Worm (Caenorhabditis elegans) whole organism, young adult: ENCODE measurements around the gene tbx-9.

Experiments used
- B0336.3 ChIP-seq: fragments of 200-800 bp; sonication (Bioruptor generic); IDR thresholded peaks from 2 replicates; pipeline ENCODE4 v1.3.6; 2022; ENCODE audit warnings: missing genetic modification characterization, missing compliant biosample characterization
- D2030.7 ChIP-seq: fragments of 200-800 bp; sonication (Bioruptor generic); IDR thresholded peaks from 2 replicates; pipeline ENCODE4 v1.3.6; 2022; ENCODE audit warnings: missing genetic modification reagents, missing genetic modification characterization, missing compliant biosample characterization
- F10E7.11 ChIP-seq: sonication (generic microtip); optimal IDR thresholded peaks from 2 replicates; lab custom pipeline; 2017; ENCODE audit warnings: mild to moderate bottlenecking, missing genetic modification characterization, moderate library complexity, missing compliant biosample characterization
- F23B12.7 ChIP-seq: sonication (generic microtip); optimal IDR thresholded peaks from 2 replicates; lab custom pipeline; 2017; ENCODE audit warnings: missing genetic modification characterization, mild to moderate bottlenecking, missing compliant biosample characterization, antibody characterized with exemption, moderate library complexity; ENCODE audit not compliant: insufficient read depth
- F33H1.4 ChIP-seq: fragments of 200-800 bp; sonication (Bioruptor generic); IDR thresholded peaks from 2 replicates; pipeline ENCODE4 v1.3.6; 2022; ENCODE audit warnings: missing genetic modification reagents, missing genetic modification characterization, missing compliant biosample characterization
- F37B4.10 ChIP-seq: fragments of 200-800 bp; sonication (Bioruptor generic); IDR thresholded peaks from 2 replicates; pipeline ENCODE4 v1.3.6; 2022; ENCODE audit warnings: missing genetic modification characterization, missing compliant biosample characterization
- F49E8.2 ChIP-seq: sonication (generic microtip); optimal IDR thresholded peaks from 3 replicates; lab custom pipeline; 2017; ENCODE audit warnings: missing genetic modification characterization, mild to moderate bottlenecking, missing compliant biosample characterization, antibody characterized with exemption, moderate library complexity; ENCODE audit not compliant: insufficient read depth
- Y53G8AR.9 ChIP-seq: fragments of 200-800 bp; sonication (Bioruptor generic); conservative IDR thresholded peaks from 2 replicates; pipeline ENCODE4 v1.3.6; 2022; ENCODE audit warnings: missing genetic modification reagents, missing genetic modification characterization, missing compliant biosample characterization
- Y79H2A.3 ChIP-seq: fragments of 200-800 bp; sonication (Bioruptor generic); conservative IDR thresholded peaks from 2 replicates; pipeline ENCODE4 v1.3.6; 2022; ENCODE audit warnings: missing genetic modification reagents, missing genetic modification characterization, missing compliant biosample characterization
- ZK185.1 ChIP-seq: sonication (generic microtip); optimal IDR thresholded peaks from 2 replicates; lab custom pipeline; 2016; ENCODE audit warnings: mild to moderate bottlenecking, missing genetic modification characterization, missing compliant biosample characterization; ENCODE audit not compliant: poor library complexity, severe bottlenecking
- aptf-2 ChIP-seq: fragments of 200-800 bp; sonication (Bioruptor generic); conservative IDR thresholded peaks from 2 replicates; pipeline ENCODE4 v1.3.6; 2022; ENCODE audit warnings: missing genetic modification reagents, missing genetic modification characterization, missing compliant biosample characterization
- ceh-27 ChIP-seq: fragments of 200-800 bp; sonication (Bioruptor generic); optimal IDR thresholded peaks from 2 replicates; lab custom pipeline; 2018; ENCODE audit warnings: mild to moderate bottlenecking, missing genetic modification characterization, moderate library complexity, missing compliant biosample characterization
- ceh-91 ChIP-seq: fragments of 200-800 bp; sonication (Bioruptor generic); IDR thresholded peaks from 2 replicates; pipeline ENCODE4 v1.3.6; 2022; ENCODE audit warnings: missing genetic modification reagents, missing genetic modification characterization, missing compliant biosample characterization
- chd-7 ChIP-seq: sonication (generic microtip); optimal IDR thresholded peaks from 2 replicates; lab custom pipeline; 2016; ENCODE audit warnings: mild to moderate bottlenecking, missing genetic modification characterization, moderate library complexity, missing compliant biosample characterization
- dox-1 ChIP-seq: fragments of 200-800 bp; sonication (Bioruptor generic); IDR thresholded peaks from 2 replicates; pipeline ENCODE4 v1.3.6; 2022; ENCODE audit warnings: missing genetic modification reagents, missing genetic modification characterization, missing compliant biosample characterization
- dpl-1 ChIP-seq: fragments of 150-350 bp; optimal IDR thresholded peaks from 2 replicates; lab custom pipeline; 2014; ENCODE audit warnings: missing biosample characterization, missing genetic modification reagents, missing genetic modification characterization
- efl-1 ChIP-seq: fragments of 150-350 bp; optimal IDR thresholded peaks from 2 replicates; lab custom pipeline; 2014; ENCODE audit warnings: missing biosample characterization, missing genetic modification reagents, missing genetic modification characterization
- egrh-3 ChIP-seq: fragments of 200-800 bp; sonication (Bioruptor generic); IDR thresholded peaks from 2 replicates; pipeline ENCODE4 v1.3.6; 2022; ENCODE audit warnings: missing genetic modification reagents, missing genetic modification characterization, missing compliant biosample characterization
- gei-17 ChIP-seq: fragments of 200-800 bp; sonication (Bioruptor generic); optimal IDR thresholded peaks from 2 replicates; lab custom pipeline; 2018; ENCODE audit warnings: mild to moderate bottlenecking, missing genetic modification characterization, missing compliant biosample characterization
- him-1 ChIP-seq: sonication (generic microtip); optimal IDR thresholded peaks from 2 replicates; lab custom pipeline; 2016; ENCODE audit warnings: missing genotype, missing genetic modification reagents, missing genetic modification characterization, missing compliant biosample characterization
- hlh-12 ChIP-seq: sonication (generic microtip); optimal IDR thresholded peaks from 2 replicates; lab custom pipeline; 2016; ENCODE audit warnings: missing genetic modification characterization, missing compliant biosample characterization
- hlh-26 ChIP-seq: fragments of 200-800 bp; sonication (Bioruptor generic); conservative IDR thresholded peaks from 2 replicates; pipeline ENCODE4 v1.3.6; 2022; ENCODE audit warnings: missing genetic modification reagents, missing genetic modification characterization, missing compliant biosample characterization
- hmg-1.2 ChIP-seq: fragments of 200-800 bp; sonication (Bioruptor generic); IDR thresholded peaks from 2 replicates; pipeline ENCODE4 v1.3.6; 2022; ENCODE audit warnings: missing genetic modification reagents, missing genetic modification characterization, missing compliant biosample characterization
- hmg-20 ChIP-seq: fragments of 200-800 bp; sonication (Bioruptor generic); IDR thresholded peaks from 2 replicates; pipeline ENCODE4 v1.3.6; 2022; ENCODE audit warnings: missing genetic modification reagents, missing genetic modification characterization, missing compliant biosample characterization
- hsf-1 ChIP-seq: fragments of 200-800 bp; sonication (Bioruptor generic); IDR thresholded peaks from 2 replicates; pipeline ENCODE4 v1.3.6; 2022; ENCODE audit warnings: missing genetic modification reagents, missing genetic modification characterization, missing compliant biosample characterization
- lin-35 ChIP-seq, 3 experiments: fragments of 150-350 bp in 2 of 3; sonication (generic microtip) in 1 of 3; optimal IDR thresholded peaks; 2 replicates each; lab custom pipeline; 2014 to 2018; ENCODE audit warnings: missing biosample characterization in 3 of 3, missing genetic modification characterization in 3 of 3, missing genetic modification reagents in 3 of 3
- lin-40 ChIP-seq: sonication (generic microtip); optimal IDR thresholded peaks from 2 replicates; lab custom pipeline; 2016; ENCODE audit warnings: missing genetic modification characterization, mild to moderate bottlenecking, missing compliant biosample characterization, missing genotype, missing genetic modification reagents
- lin-54 ChIP-seq: fragments of 200-800 bp; sonication (Bioruptor generic); optimal IDR thresholded peaks from 2 replicates; lab custom pipeline; 2018; ENCODE audit warnings: mild to moderate bottlenecking, missing genetic modification characterization, missing compliant biosample characterization
- lir-1 ChIP-seq: fragments of 200-800 bp; sonication (Bioruptor generic); conservative IDR thresholded peaks from 2 replicates; pipeline ENCODE4 v1.3.6; 2022; ENCODE audit warnings: missing genetic modification reagents, missing genetic modification characterization, missing compliant biosample characterization
- madf-10 ChIP-seq: sonication (generic microtip); optimal IDR thresholded peaks from 2 replicates; lab custom pipeline; 2016; ENCODE audit warnings: mild to moderate bottlenecking, missing genetic modification characterization, missing compliant biosample characterization
- madf-3 ChIP-seq: fragments of 200-800 bp; sonication (Bioruptor generic); IDR thresholded peaks from 2 replicates; pipeline ENCODE4 v1.3.6; 2022; ENCODE audit warnings: missing genetic modification reagents, missing genetic modification characterization, missing compliant biosample characterization
- madf-6 ChIP-seq: fragments of 200-800 bp; sonication (Bioruptor generic); IDR thresholded peaks from 2 replicates; pipeline ENCODE4 v1.3.6; 2022; ENCODE audit warnings: missing genetic modification reagents, missing genetic modification characterization, missing compliant biosample characterization
- madf-8 ChIP-seq: fragments of 200-800 bp; sonication (Bioruptor generic); conservative IDR thresholded peaks from 2 replicates; pipeline ENCODE4 v1.3.6; 2022; ENCODE audit warnings: missing genetic modification reagents, missing genetic modification characterization, missing compliant biosample characterization
- mxl-1 ChIP-seq: sonication (generic microtip); optimal IDR thresholded peaks from 2 replicates; lab custom pipeline; 2016; ENCODE audit warnings: missing genetic modification characterization, missing compliant biosample characterization
- nhr-27 ChIP-seq: fragments of 200-800 bp; sonication (Bioruptor generic); optimal IDR thresholded peaks from 2 replicates; lab custom pipeline; 2018; ENCODE audit warnings: mild to moderate bottlenecking, missing genetic modification characterization, moderate library complexity, missing compliant biosample characterization
- nhr-80 ChIP-seq: sonication (generic microtip); optimal IDR thresholded peaks from 2 replicates; lab custom pipeline; 2016; ENCODE audit warnings: missing genetic modification characterization, missing compliant biosample characterization
- pbrm-1 ChIP-seq: fragments of 200-800 bp; sonication (Bioruptor generic); IDR thresholded peaks from 2 replicates; pipeline ENCODE4 v1.3.6; 2022; ENCODE audit warnings: missing genetic modification reagents, missing genetic modification characterization, missing compliant biosample characterization
- repo-1 ChIP-seq: sonication (generic microtip); optimal IDR thresholded peaks from 2 replicates; lab custom pipeline; 2017; ENCODE audit warnings: mild to moderate bottlenecking, missing genetic modification characterization, missing compliant biosample characterization
- snpc-1.1 ChIP-seq: sonication (generic microtip); optimal IDR thresholded peaks from 2 replicates; lab custom pipeline; 2017; ENCODE audit warnings: missing genetic modification characterization, mild to moderate bottlenecking, missing compliant biosample characterization, antibody characterized with exemption, moderate library complexity, missing genotype, missing genetic modification reagents; ENCODE audit not compliant: insufficient read depth
- snpc-4 ChIP-seq, 5 experiments: fragments of 150-350 bp in 1 of 5; sonication (generic microtip) in 4 of 5; optimal IDR thresholded peaks; 2 replicates each; lab custom pipeline; 2014 to 2018; ENCODE audit warnings: missing genetic modification characterization in 5 of 5, missing biosample characterization in 3 of 5, antibody characterized with exemption in 2 of 5, mild to moderate bottlenecking in 2 of 5, missing compliant biosample characterization in 2 of 5, missing genotype in 2 of 5, moderate library complexity in 2 of 5, missing genetic modification reagents in 1 of 5
- tbp1 ChIP-seq: fragments of 200-800 bp; sonication (Bioruptor generic); optimal IDR thresholded peaks from 2 replicates; lab custom pipeline; 2018; ENCODE audit warnings: mild to moderate bottlenecking, missing genetic modification characterization, missing compliant biosample characterization
- tbx-9 ChIP-seq: sonication (generic microtip); optimal IDR thresholded peaks from 2 replicates; lab custom pipeline; 2016; ENCODE audit warnings: borderline replicate concordance, missing genetic modification characterization, inconsistent platforms, missing compliant biosample characterization
- tlf-1 ChIP-seq: fragments of 200-800 bp; sonication (Bioruptor generic); optimal IDR thresholded peaks from 2 replicates; lab custom pipeline; 2018; ENCODE audit warnings: mild to moderate bottlenecking, missing genetic modification characterization, missing compliant biosample characterization
- unc-62 ChIP-seq: fragments of 150-350 bp; optimal IDR thresholded peaks from 2 replicates; lab custom pipeline; 2014; ENCODE audit warnings: missing biosample characterization, missing genetic modification reagents, missing genetic modification characterization
- xnd-1 ChIP-seq: sonication (generic microtip); optimal IDR thresholded peaks from 2 replicates; lab custom pipeline; 2016; ENCODE audit warnings: missing genotype, missing genetic modification reagents, missing genetic modification characterization, missing compliant biosample characterization
- zfh-2 ChIP-seq: fragments of 200-800 bp; sonication (Bioruptor generic); conservative IDR thresholded peaks from 2 replicates; pipeline ENCODE4 v1.3.6; 2022; ENCODE audit warnings: missing genetic modification reagents, missing genetic modification characterization, missing compliant biosample characterization
- ztf-26 ChIP-seq: sonication (generic microtip); optimal IDR thresholded peaks from 2 replicates; lab custom pipeline; 2017; ENCODE audit warnings: missing genetic modification characterization, missing compliant biosample characterization

tbx-9 gene

ce11 chrIII:10333961-10334542, 7.6 kb downstream of the tbx-9 start, which contains the start of the genes jmjd-4 and mev-1 (continued):
- TF ChIP-seq madf-8 (GFP tag; lab: Robert Waterston, UW) (peak; percentile 77), ztf-26 (tag; lab: Kevin White, UChicago) (peak; percentile 85), lin-35 (GFP tag; optimal IDR thresholded peaks at IDR 0.05; lab: Kevin White, UChicago) (peak in 1 of 3 experiments; percentile 87), ceh-91 (GFP tag; lab: Robert Waterston, UW) (peak; percentile 53), F33H1.4 (GFP tag; lab: Robert Waterston, UW) (peak; percentile 76), lir-1 (GFP tag; lab: Robert Waterston, UW) (peak; percentile 63; the same call in 1 of the 2 replicates), madf-10 (tag; lab: Kevin White, UChicago) (peak; percentile 3), repo-1 (tag; lab: Kevin White, UChicago) (peak; percentile 77), F37B4.10 (GFP tag; lab: Robert Waterston, UW) (0 out of 2 replicates have a peak, but pooled peaks have one; percentile 8), hlh-12 (no peak), hsf-1 (peak; percentile 67), mxl-1 (tag; lab: Kevin White, UChicago) (no peak), unc-62 (GFP tag; lab: Kevin White, UChicago) (no peak), snpc-4 (GFP tag; optimal IDR thresholded peaks at IDR 0.05; lab: Kevin White, UChicago) (peak; percentile 68), snpc-4 (tag; optimal IDR thresholded peaks at IDR 0.05; lab: Kevin White, UChicago) (peak in 3 of 4 experiments; percentile 61 to 72 (median 65)), xnd-1 (peak; percentile 76), tlf-1 (peak; percentile 82), dox-1 (peak; percentile 94), madf-6 (GFP tag; lab: Robert Waterston, UW) (peak; percentile 87), lin-54 (GFP tag; lab: Kevin White, UChicago) (peak; percentile 92), zfh-2 (GFP tag; lab: Robert Waterston, UW) (peak; percentile 84), hmg-1.2 (GFP tag; lab: Robert Waterston, UW) (peak; percentile 67), ceh-27 (GFP tag; lab: Kevin White, UChicago) (peak; percentile 61), efl-1 (GFP tag; lab: Kevin White, UChicago) (peak; percentile 51), dpl-1 (GFP tag; lab: Kevin White, UChicago) (peak; percentile 71), him-1 (no peak), snpc-1.1 (tag; lab: Kevin White, UChicago) (no peak), Y53G8AR.9 (GFP tag; lab: Robert Waterston, UW) (peak; percentile 91), egrh-3 (GFP tag; lab: Robert Waterston, UW) (no peak), tbx-9 (tag; lab: Kevin White, UChicago) (no peak), B0336.3 (GFP tag; lab: Robert Waterston, UW) (peak; percentile 94), ZK185.1 (peak; percentile 51), aptf-2 (GFP tag; lab: Robert Waterston, UW) (no peak), F10E7.11 (no peak), Y79H2A.3 (GFP tag; lab: Robert Waterston, UW) (no peak), D2030.7 (GFP tag; lab: Robert Waterston, UW) (peak; percentile 38), madf-3 (GFP tag; lab: Robert Waterston, UW) (peak; percentile 80), tbp1 (GFP tag; lab: Kevin White, UChicago) (peak; percentile 66), hlh-26 (GFP tag; lab: Robert Waterston, UW) (no peak), chd-7 (tag; lab: Kevin White, UChicago) (peak; percentile 0), gei-17 (GFP tag; lab: Kevin White, UChicago) (peak; percentile 53), nhr-27 (tag; lab: Kevin White, UChicago) (no peak), nhr-80 (tag; lab: Kevin White, UChicago) (peak; percentile 84), pbrm-1 (GFP tag; lab: Robert Waterston, UW) (peak; percentile 86), lin-40 (tag; lab: Kevin White, UChicago) (peak; percentile 89), F49E8.2 (tag; lab: Kevin White, UChicago) (no peak), F23B12.7 (tag; lab: Kevin White, UChicago) (peak; percentile 58), hmg-20 (peak; percentile 39; the same call in 1 of the 2 replicates)
